Worm (Caenorhabditis elegans): Measurements from ENCODE around the gene C09E7.11.

The C09E7.11 gene

ce11 chrIII:6558487-6558886 lies 27.3 kb downstream of the C09E7.11 start, which contains the start of gene C09E7.8:
Gene C09E7.8, minus strand, starts transcription at chrIII:6558587.
- no peak for TF ChIP-seq hnd-1 (tag; optimal IDR thresholded peaks at IDR 0.05)
- TF ChIP-seq tbx-11 (GFP tag; IDR thresholded peaks at IDR 0.05) = no peak
- no peak for TF ChIP-seq hmbx-1 (tag; optimal IDR thresholded peaks at IDR 0.05)
- TF ChIP-seq flt-1 (GFP tag; IDR thresholded peaks at IDR 0.05) = no peak
- no peak for TF ChIP-seq ets-7 (tag; optimal IDR thresholded peaks at IDR 0.05)
- no peak for TF ChIP-seq pes-1 (GFP tag; IDR thresholded peaks at IDR 0.05)
- no peak for TF ChIP-seq ama-1 (optimal IDR thresholded peaks at IDR 0.05)
- no peak for TF ChIP-seq ceh-13 (GFP tag; optimal IDR thresholded peaks at IDR 0.05)
- TF ChIP-seq F13C5.2 (tag; optimal IDR thresholded peaks at IDR 0.05) = no peak
- TF ChIP-seq hmg-4 (GFP tag; optimal IDR thresholded peaks at IDR 0.05) = no peak
- TF ChIP-seq aly-1 (tag; optimal IDR thresholded peaks at IDR 0.05) = no peak

DNA sequence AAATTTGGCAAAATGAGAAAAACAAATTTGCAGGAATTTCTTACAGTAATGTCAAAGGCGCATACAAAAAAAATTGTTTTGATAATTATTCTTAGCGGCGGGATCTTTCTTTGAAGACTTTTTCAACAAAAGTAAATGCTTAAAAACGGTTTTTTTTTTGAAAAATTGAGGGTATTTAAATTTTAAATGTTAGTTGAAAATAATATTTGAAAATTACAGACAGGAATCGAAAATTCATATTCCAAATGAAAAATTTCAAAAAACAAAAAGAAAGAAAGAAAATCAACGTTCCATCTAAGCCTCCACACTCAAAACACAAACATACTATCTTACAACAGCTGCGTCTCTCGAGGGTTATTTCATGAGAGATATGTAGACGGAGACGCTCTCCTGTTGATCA lies 46.0 kb downstream of the C09E7.11 start:
- TF ChIP-seq ets-7 (tag; optimal IDR thresholded peaks at IDR 0.05) (no peak), scrt-1 (GFP tag; IDR thresholded peaks at IDR 0.05) (no peak)

DNA sequence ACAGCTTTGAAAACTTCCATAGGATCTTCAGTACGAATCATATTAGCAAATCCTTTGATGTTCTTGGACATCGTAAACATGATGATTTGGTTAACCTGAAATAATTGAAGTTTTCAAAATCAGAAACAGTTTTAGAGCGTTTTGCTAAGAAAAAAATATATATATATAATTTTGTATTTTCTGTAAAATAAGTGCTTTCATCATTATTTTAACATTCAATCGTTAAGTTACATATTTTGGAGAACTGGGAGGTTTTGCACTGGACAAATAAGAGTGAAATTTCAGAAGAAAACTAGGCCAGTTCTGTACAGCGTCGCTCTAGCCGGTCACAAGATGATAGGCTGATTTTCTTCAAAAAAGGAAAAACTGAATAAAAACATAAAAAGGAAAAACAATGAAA lies 47.3 kb downstream of the C09E7.11 start, which contains the start of gene F27B3.6:
F27B3.6 (minus strand) TSS at position 101 of the 400 bp plus-strand sequence.
- TF ChIP-seq ceh-13 (GFP tag; optimal IDR thresholded peaks at IDR 0.05) = no peak
- no peak for TF ChIP-seq scrt-1 (GFP tag; IDR thresholded peaks at IDR 0.05)
- no peak for TF ChIP-seq ceh-36 (tag; optimal IDR thresholded peaks at IDR 0.05)
- no peak for TF ChIP-seq ets-7 (tag; optimal IDR thresholded peaks at IDR 0.05)
- no peak for TF ChIP-seq F13C5.2 (tag; optimal IDR thresholded peaks at IDR 0.05)
- no peak for TF ChIP-seq tra-4 (tag; optimal IDR thresholded peaks at IDR 0.05)
- TF ChIP-seq hnd-1 (tag; optimal IDR thresholded peaks at IDR 0.05) = no peak
- no peak for TF ChIP-seq hmbx-1 (tag; optimal IDR thresholded peaks at IDR 0.05)
- no peak for TF ChIP-seq flt-1 (GFP tag; IDR thresholded peaks at IDR 0.05)
- no peak for TF ChIP-seq sea-1 (GFP tag; conservative IDR thresholded peaks at IDR 0.05)
- no peak for TF ChIP-seq ama-1 (optimal IDR thresholded peaks at IDR 0.05)
- no peak for TF ChIP-seq tbx-11 (GFP tag; IDR thresholded peaks at IDR 0.05)
- TF ChIP-seq pes-1 (GFP tag; IDR thresholded peaks at IDR 0.05) = no peak
- no peak for TF ChIP-seq hmg-4 (GFP tag; optimal IDR thresholded peaks at IDR 0.05)
- no peak for TF ChIP-seq B0310.2 (tag; optimal IDR thresholded peaks at IDR 0.05)
- TF ChIP-seq tbx-37 (GFP tag; conservative IDR thresholded peaks at IDR 0.05) = no peak
- TF ChIP-seq aly-1 (tag; optimal IDR thresholded peaks at IDR 0.05) = no peak

- TF ChIP-seq aly-1 (tag; optimal IDR thresholded peaks at IDR 0.05) = no peak
- no peak for TF ChIP-seq scrt-1 (GFP tag; IDR thresholded peaks at IDR 0.05)
- no peak for TF ChIP-seq ets-7 (tag; optimal IDR thresholded peaks at IDR 0.05)
- TF ChIP-seq tra-4 (tag; optimal IDR thresholded peaks at IDR 0.05) = no peak
- TF ChIP-seq tbx-11 (GFP tag; IDR thresholded peaks at IDR 0.05) = no peak
Measured at ce11 chrIII:6579398-6579797, 48.2 kb downstream of the C09E7.11 start, which contains the start of gene F27B3.8. Gene F27B3.8, plus strand, starts transcription at chrIII:6579698.

DNA sequence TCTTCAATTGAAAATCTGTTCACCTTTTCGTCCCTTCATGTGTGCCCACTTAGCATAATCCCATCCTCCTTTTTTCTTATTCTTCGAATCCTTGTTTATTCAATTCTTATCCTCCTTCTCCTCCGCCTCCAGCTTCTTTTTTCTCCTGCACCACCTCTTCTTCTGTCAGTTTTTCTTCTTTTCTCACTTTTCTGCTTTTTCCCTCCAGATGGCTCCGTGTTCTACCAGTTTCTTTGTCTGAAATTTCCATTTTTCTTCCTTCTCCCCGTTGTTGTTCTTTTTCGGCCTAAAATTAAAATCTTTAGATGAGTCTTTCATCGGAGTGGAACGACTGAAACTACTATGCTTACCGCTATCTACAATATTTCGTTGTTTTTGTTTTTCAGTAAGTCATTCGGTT lies 50.4 kb downstream of the C09E7.11 start, which contains the start of gene acr-21:
acr-21 (plus strand) TSS at position 301 of the 400 bp plus-strand sequence.
- TF ChIP-seq B0310.2 (tag; optimal IDR thresholded peaks at IDR 0.05) (no peak), tra-4 (tag; optimal IDR thresholded peaks at IDR 0.05) (no peak), ceh-36 (tag; optimal IDR thresholded peaks at IDR 0.05) (no peak), F13C5.2 (tag; optimal IDR thresholded peaks at IDR 0.05) (no peak), tbx-11 (GFP tag; IDR thresholded peaks at IDR 0.05) (no peak)
